Fruit fly (Drosophila melanogaster) S2 (cell line): ENCODE data around the gene CG31798.

ENCODE experiments used
- CG8478 ChIP-seq: fragments of >200 bp; optimal IDR thresholded peaks from 2 replicates; lab custom pipeline; 2018
- CTCF ChIP-seq, 2 experiments: fragments of >200 bp; optimal IDR thresholded peaks; 2 replicates each; lab custom pipeline; 2018

DNA sequence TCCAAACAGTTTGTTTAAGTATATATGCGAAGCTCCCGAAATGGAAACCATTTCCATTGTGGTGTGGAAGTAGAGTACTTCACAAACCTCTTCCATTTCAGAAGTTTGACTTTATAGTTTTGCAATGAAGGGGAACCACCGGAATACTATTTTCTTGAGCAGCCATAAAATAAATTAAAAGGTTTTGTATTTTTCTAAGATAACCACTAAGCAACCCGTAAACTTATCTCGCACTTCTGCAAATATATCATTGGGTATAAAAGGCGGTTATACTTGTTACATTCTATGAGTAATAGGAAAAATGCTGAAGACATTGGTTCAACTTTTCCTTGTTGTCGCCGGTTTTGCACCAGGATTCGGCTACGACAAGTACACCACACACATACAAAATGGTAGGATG, 24.1 kb downstream of the CG31798 start, which contains the start of gene lectin-37Da:
- TF ChIP-seq CTCF (optimal IDR thresholded peaks at IDR 0.05; lab: Kevin White, UChicago) (no peak), CG8478 (lab: Kevin White, UChicago) (no peak)
